Worm (Caenorhabditis elegans): ENCODE results near the gene str-68.

Gene str-68

DNA sequence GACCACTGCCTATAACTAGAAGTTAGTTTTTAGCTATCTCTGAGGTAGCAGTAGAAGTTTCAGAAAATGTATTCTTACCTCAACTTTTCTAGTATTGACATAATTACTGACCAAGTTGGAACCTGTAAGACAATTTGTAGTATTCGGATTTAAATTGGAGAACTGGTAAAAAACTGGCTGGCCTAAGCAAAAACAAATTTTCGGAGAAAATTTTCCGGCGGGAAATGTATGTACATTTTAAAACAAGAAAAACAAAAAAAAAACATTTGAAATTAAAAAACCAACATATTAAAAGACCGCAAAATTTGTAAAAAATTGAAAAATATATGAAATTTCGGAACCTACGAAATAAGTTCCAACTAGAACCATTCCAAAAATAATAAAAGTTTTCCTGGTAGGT lies 39.6 kb upstream of the str-68 start, which contains the start of gene srab-11:
srab-11 (minus strand) TSS at position 101 of the 400 bp plus-strand sequence.
- TF ChIP-seq sdc-2 (tag; optimal IDR thresholded peaks at IDR 0.05) = no peak
- no peak for TF ChIP-seq ceh-45 (GFP tag; IDR thresholded peaks at IDR 0.05)
- no peak for TF ChIP-seq che-1 (tag; optimal IDR thresholded peaks at IDR 0.05)
- no peak for TF ChIP-seq hlh-30 (tag; optimal IDR thresholded peaks at IDR 0.05; ENCODE audit: insufficient read depth)
- no peak for TF ChIP-seq tbx-7 (tag; optimal IDR thresholded peaks at IDR 0.05)
- no peak for TF ChIP-seq nfya-1 (tag; optimal IDR thresholded peaks at IDR 0.05)
- TF ChIP-seq ceh-22 (tag; optimal IDR thresholded peaks at IDR 0.05) = no peak
- no peak for TF ChIP-seq T23F11.4 (GFP tag; optimal IDR thresholded peaks at IDR 0.05)
- TF ChIP-seq ref-2 (tag; optimal IDR thresholded peaks at IDR 0.05) = no peak
- TF ChIP-seq dmd-4 (tag; optimal IDR thresholded peaks at IDR 0.05; ENCODE audit: borderline replicate concordance) = no peak
- TF ChIP-seq gmeb-2 (tag; optimal IDR thresholded peaks at IDR 0.05) = no peak
- no peak for TF ChIP-seq Y22D7AL.16 (tag; optimal IDR thresholded peaks at IDR 0.05)
- TF ChIP-seq unc-86 (tag; optimal IDR thresholded peaks at IDR 0.05) = no peak
- no peak for TF ChIP-seq lin-11 (tag; optimal IDR thresholded peaks at IDR 0.05)
- no peak for TF ChIP-seq hlh-13 (GFP tag; optimal IDR thresholded peaks at IDR 0.05)

DNA sequence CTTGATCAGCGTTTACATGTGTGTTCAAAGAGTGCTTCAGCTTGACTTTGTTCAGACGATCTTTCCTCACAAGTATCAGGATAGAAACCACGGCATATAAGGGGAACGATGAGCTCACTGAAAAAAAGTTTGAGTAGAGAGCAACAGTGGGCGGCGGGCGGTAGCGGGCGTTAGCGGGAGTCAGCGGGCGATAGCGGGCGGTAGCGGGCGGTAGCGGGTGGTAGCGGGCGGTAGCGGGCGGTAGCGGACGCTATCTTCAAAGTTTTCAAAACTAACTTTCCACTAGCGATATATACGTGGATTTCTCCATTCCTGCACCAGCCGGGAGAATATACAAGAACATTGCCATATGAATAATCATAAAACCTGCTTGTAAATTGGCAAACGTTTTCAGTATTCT lies 37.9 kb upstream of the str-68 start:
- no peak for TF ChIP-seq hlh-8 (tag; optimal IDR thresholded peaks at IDR 0.05)
- TF ChIP-seq unc-86 (tag; optimal IDR thresholded peaks at IDR 0.05) = no peak
- TF ChIP-seq pha-4 (tag; optimal IDR thresholded peaks at IDR 0.05) = no peak
- no peak for TF ChIP-seq gmeb-2 (tag; optimal IDR thresholded peaks at IDR 0.05)
- TF ChIP-seq fkh-10 (GFP tag; optimal IDR thresholded peaks at IDR 0.05) = no peak
- TF ChIP-seq sox-2 (GFP tag; IDR thresholded peaks at IDR 0.05) = no peak
- no peak for TF ChIP-seq hlh-6 (tag; optimal IDR thresholded peaks at IDR 0.05)
- no peak for TF ChIP-seq pat-9 (tag; optimal IDR thresholded peaks at IDR 0.05)
- no peak for TF ChIP-seq lim-6 (tag; optimal IDR thresholded peaks at IDR 0.05)
- TF ChIP-seq ceh-2 (tag; optimal IDR thresholded peaks at IDR 0.05) = no peak
- no peak for TF ChIP-seq sox-4 (tag; optimal IDR thresholded peaks at IDR 0.05)
- TF ChIP-seq ama-1 (optimal IDR thresholded peaks at IDR 0.05) = no peak
- no peak for TF ChIP-seq K02D7.2 (tag; optimal IDR thresholded peaks at IDR 0.05)
- TF ChIP-seq pha-2 (tag; optimal IDR thresholded peaks at IDR 0.05) = no peak
- no peak for TF ChIP-seq unc-55 (GFP tag; optimal IDR thresholded peaks at IDR 0.05)
- no peak for TF ChIP-seq ceh-30 (tag; optimal IDR thresholded peaks at IDR 0.05)
- no peak for TF ChIP-seq fax-1 (tag; optimal IDR thresholded peaks at IDR 0.05)
- TF ChIP-seq fkh-6 (tag; optimal IDR thresholded peaks at IDR 0.05) = no peak
- no peak for TF ChIP-seq elt-4 (tag; optimal IDR thresholded peaks at IDR 0.05)

DNA sequence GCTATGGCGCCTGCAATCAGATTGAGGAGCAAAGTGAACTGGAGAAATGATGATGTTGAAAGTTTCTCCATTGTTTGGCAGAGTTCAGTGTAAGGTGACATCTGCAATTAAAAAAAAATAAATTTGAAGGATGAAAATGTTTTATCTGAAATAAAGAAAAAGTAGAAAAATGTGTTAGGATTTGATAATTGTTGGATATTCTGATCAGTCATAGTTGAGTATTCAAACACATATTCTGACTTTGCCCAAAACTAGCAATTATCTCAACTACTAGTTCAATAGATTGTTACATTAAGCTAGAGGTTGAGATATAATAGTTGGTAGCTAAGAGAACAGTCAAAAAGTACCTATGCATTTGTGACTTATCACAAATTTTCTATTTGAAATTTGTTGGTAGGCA lies 37.1 kb upstream of the str-68 start, which contains the start of gene srab-10:
srab-10 (minus strand) TSS at position 101 of the 400 bp plus-strand sequence.
- no peak for TF ChIP-seq ttx-3 (tag; optimal IDR thresholded peaks at IDR 0.05)
- no peak for TF ChIP-seq tbx-7 (tag; optimal IDR thresholded peaks at IDR 0.05)
- TF ChIP-seq ceh-31 (tag; optimal IDR thresholded peaks at IDR 0.05) = no peak
- no peak for TF ChIP-seq odd-2 (tag; optimal IDR thresholded peaks at IDR 0.05)
- no peak for TF ChIP-seq C08G9.2 (tag; optimal IDR thresholded peaks at IDR 0.05)
- no peak for TF ChIP-seq ceh-30 (tag; optimal IDR thresholded peaks at IDR 0.05)
- no peak for TF ChIP-seq elt-4 (tag; optimal IDR thresholded peaks at IDR 0.05)
- TF ChIP-seq K02D7.2 (tag; optimal IDR thresholded peaks at IDR 0.05) = no peak
- TF ChIP-seq zip-5 (tag; optimal IDR thresholded peaks at IDR 0.05) = no peak
- no peak for TF ChIP-seq fkh-6 (tag; optimal IDR thresholded peaks at IDR 0.05)

DNA sequence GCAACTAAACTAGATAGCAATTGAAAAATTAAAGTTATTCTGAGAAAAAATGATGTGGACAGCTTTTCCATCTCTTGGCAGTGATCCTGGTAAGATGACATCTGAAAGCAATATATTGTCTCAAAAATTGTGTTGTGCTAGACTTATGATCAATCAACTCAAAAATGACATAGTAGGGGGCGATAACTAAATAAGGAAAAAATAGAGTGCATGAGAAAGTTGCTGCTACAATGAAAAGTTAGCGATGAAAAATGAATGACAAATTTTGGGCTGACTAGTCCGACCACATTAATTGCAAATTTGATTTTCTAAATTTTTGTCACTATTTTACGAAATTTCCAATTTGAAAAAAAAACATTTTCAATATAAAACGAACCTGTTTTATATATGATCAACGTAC lies 33.8 kb upstream of the str-68 start, which contains the start of gene srab-9:
srab-9 (minus strand) TSS at position 101 of the 400 bp plus-strand sequence.
- TF ChIP-seq ttx-3 (tag; optimal IDR thresholded peaks at IDR 0.05) (no peak), unc-55 (GFP tag; optimal IDR thresholded peaks at IDR 0.05) (no peak), ref-2 (tag; optimal IDR thresholded peaks at IDR 0.05) (no peak), ceh-6 (GFP tag; optimal IDR thresholded peaks at IDR 0.05) (no peak), pag-3 (tag; optimal IDR thresholded peaks at IDR 0.05; ENCODE audit: borderline replicate concordance) (no peak), ama-1 (optimal IDR thresholded peaks at IDR 0.05) (no peak), ceh-30 (tag; optimal IDR thresholded peaks at IDR 0.05) (no peak), eyg-1 (tag; optimal IDR thresholded peaks at IDR 0.05) (no peak), fax-1 (tag; optimal IDR thresholded peaks at IDR 0.05) (no peak)

Measured in whole organism, late embryonic.